Worm (Caenorhabditis elegans) whole organism, L4/young adult: ENCODE measurements around the gene K08B5.2.

ENCODE experiments used
- W03F9.2 ChIP-seq: fragments of 150-350 bp; optimal IDR thresholded peaks from 2 replicates; lab custom pipeline; 2014; ENCODE audit warnings: missing biosample characterization, missing genetic modification characterization
- dao-5 ChIP-seq: sonication (generic microtip); optimal IDR thresholded peaks from 2 replicates; lab custom pipeline; 2016; ENCODE audit warnings: missing genotype, missing genetic modification characterization, moderate library complexity, missing compliant biosample characterization
- him-1 ChIP-seq: sonication (generic microtip); optimal IDR thresholded peaks from 2 replicates; lab custom pipeline; 2016; ENCODE audit warnings: missing genotype, missing genetic modification reagents, missing genetic modification characterization, missing compliant biosample characterization

DNA sequence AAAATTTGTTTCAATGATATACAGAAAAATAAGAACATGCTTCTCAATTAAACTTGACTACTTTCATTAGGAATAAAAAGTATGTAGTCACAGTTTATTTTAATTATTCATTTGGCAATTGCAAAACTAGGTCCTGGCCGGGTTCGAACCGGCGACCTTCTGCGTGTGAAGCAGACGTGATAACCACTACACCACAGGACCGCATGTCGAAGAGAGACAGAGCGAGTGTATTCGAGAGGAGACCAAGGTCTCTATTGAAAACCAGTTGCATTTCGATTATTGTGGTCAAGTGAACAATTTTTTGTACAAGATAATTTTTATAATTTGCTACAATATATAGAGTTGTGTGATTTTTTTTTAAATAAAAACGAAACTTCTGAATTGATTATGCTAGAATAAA, 37.1 kb upstream of the K08B5.2 start:
- TF ChIP-seq W03F9.2, result peak; percentile 19
- TF ChIP-seq him-1 (tag; lab: Kevin White, UChicago), result peak; percentile 62
- peak; percentile 18 for TF ChIP-seq dao-5 (tag; lab: Kevin White, UChicago)
